Fruit fly (Drosophila melanogaster): ENCODE measurements around the gene FarO.
A peak's percentile ranks its signal among the peaks of the same experiment; 100 is the strongest.

FarO gene

dm6 chrX:2194208-2195094 lies 9.2 kb downstream of the FarO start:
- TF ChIP-seq sna (GFP tag; IDR thresholded peaks at IDR 0.05; ENCODE audit: partially characterized antibody), result no peak
- no peak for TF ChIP-seq Hr51 (GFP tag; optimal IDR thresholded peaks at IDR 0.05)
- no peak for TF ChIP-seq wdn (GFP tag; IDR thresholded peaks at IDR 0.05)
- TF ChIP-seq CG14441 (GFP tag; IDR thresholded peaks at IDR 0.05), result 0 out of 2 replicates have a peak, but pooled peaks have one; percentile 5
- 0 out of 2 replicates have a peak, but pooled peaks have one; percentile 17 for TF ChIP-seq hbn (GFP tag; IDR thresholded peaks at IDR 0.05; ENCODE audit: partially characterized antibody)
- TF ChIP-seq CG10543 (GFP tag; optimal IDR thresholded peaks at IDR 0.05), result peak; percentile 58
- TF ChIP-seq CG13287 (GFP tag; IDR thresholded peaks at IDR 0.05; ENCODE audit: partially characterized antibody), result peak; percentile 13; the same call in 1 of the 2 replicates
- peak; percentile 57 for TF ChIP-seq CG12769 (tag; optimal IDR thresholded peaks at IDR 0.05)
- peak in 1 of 2 experiments; percentile 17 for TF ChIP-seq Pdp1 (GFP tag; optimal IDR thresholded peaks at IDR 0.05)
- TF ChIP-seq ken (GFP tag; IDR thresholded peaks at IDR 0.05), result no peak
- TF ChIP-seq Trl (optimal IDR thresholded peaks at IDR 0.05), result peak; percentile 62 to 71
- no peak for TF ChIP-seq Trl (GFP tag; optimal IDR thresholded peaks at IDR 0.05)
- TF ChIP-seq mirr (GFP tag; optimal IDR thresholded peaks at IDR 0.05), result peak; percentile 80
- TF ChIP-seq CG10366 (GFP tag; IDR thresholded peaks at IDR 0.05), result no peak
- TF ChIP-seq HLH54F (GFP tag; optimal IDR thresholded peaks at IDR 0.05), result no peak
- TF ChIP-seq stwl (tag; optimal IDR thresholded peaks at IDR 0.05), result peak; percentile 92
- peak; percentile 71; the same call in 1 of the 4 replicates for TF ChIP-seq chinmo (GFP tag; IDR thresholded peaks at IDR 0.05; ENCODE audit: partially characterized antibody)
- peak; percentile 44; the same call in 1 of the 3 replicates for TF ChIP-seq CG34224 (GFP tag; IDR thresholded peaks at IDR 0.05; ENCODE audit: partially characterized antibody)
- peak; percentile 3 for TF ChIP-seq CG3163 (GFP tag; optimal IDR thresholded peaks at IDR 0.05)
- no peak for TF ChIP-seq Lpt (GFP tag; optimal IDR thresholded peaks at IDR 0.05)
- TF ChIP-seq CG34376 (GFP tag; optimal IDR thresholded peaks at IDR 0.05), result peak; percentile 58
- TF ChIP-seq cwo (GFP tag; optimal IDR thresholded peaks at IDR 0.05), result peak; percentile 4
- no peak for TF ChIP-seq CG10565 (GFP tag; optimal IDR thresholded peaks at IDR 0.05)
- TF ChIP-seq Ets65A (GFP tag), result peak; percentile 70
- TF ChIP-seq Elba2 (GFP tag; optimal IDR thresholded peaks at IDR 0.05), result no peak
- TF ChIP-seq CHES-1-like (GFP tag; optimal IDR thresholded peaks at IDR 0.05), result no peak
- peak; percentile 75 for TF ChIP-seq exex (tag; optimal IDR thresholded peaks at IDR 0.05)
- peak; percentile 28; the same call in 1 of the 2 replicates for TF ChIP-seq Adf1 (GFP tag; IDR thresholded peaks at IDR 0.05)
- TF ChIP-seq HmgZ (tag; optimal IDR thresholded peaks at IDR 0.05), result peak; percentile 11
- TF ChIP-seq Hr3 (GFP tag; optimal IDR thresholded peaks at IDR 0.05), result no peak
- TF ChIP-seq Med (GFP tag), result peak; percentile 54
- peak; percentile 75 for TF ChIP-seq crol (GFP tag; IDR thresholded peaks at IDR 0.05)
- TF ChIP-seq CG17385 (GFP tag; optimal IDR thresholded peaks at IDR 0.05), result peak; percentile 2
- TF ChIP-seq CG13775 (GFP tag; optimal IDR thresholded peaks at IDR 0.05), result no peak
- TF ChIP-seq Doc3 (GFP tag; IDR thresholded peaks at IDR 0.05; ENCODE audit: partially characterized antibody), result 0 out of 3 replicates have a peak, but pooled peaks have one; percentile 33
- peak; percentile 94 for TF ChIP-seq sug (tag; optimal IDR thresholded peaks at IDR 0.05)
- no peak for TF ChIP-seq pho (GFP tag; optimal IDR thresholded peaks at IDR 0.05)
- 0 out of 4 replicates have a peak, but pooled peaks have one; percentile 35 for TF ChIP-seq Dll (GFP tag; IDR thresholded peaks at IDR 0.05; ENCODE audit: partially characterized antibody)
- TF ChIP-seq lab (GFP tag; optimal IDR thresholded peaks at IDR 0.05), result peak; percentile 36
- TF ChIP-seq CG32532 (GFP tag; IDR thresholded peaks at IDR 0.05), result peak; percentile 48; the same call in 1 of the 2 replicates
- no peak for TF ChIP-seq Doc2 (GFP tag; IDR thresholded peaks at IDR 0.05)
- TF ChIP-seq Deaf1 (tag; optimal IDR thresholded peaks at IDR 0.05), result peak; percentile 87
